Fruit fly (Drosophila melanogaster): Measurements from ENCODE around the gene CG33234.

The CG33234 gene

dm6 chr3L:2647523-2648378, 13.7 kb upstream of the CG33234 start, which contains the start of gene CG1246 (continued):
- TF ChIP-seq CG7928 (GFP tag; optimal IDR thresholded peaks at IDR 0.05) (no peak), fd102C (GFP tag; optimal IDR thresholded peaks at IDR 0.05) (no peak), H15 (GFP tag; IDR thresholded peaks at IDR 0.05) (no peak), sna (GFP tag; IDR thresholded peaks at IDR 0.05; ENCODE audit: partially characterized antibody) (no peak), Asciz (GFP tag; optimal IDR thresholded peaks at IDR 0.05) (no peak), Oli (tag; optimal IDR thresholded peaks at IDR 0.05) (no peak), CG15073 (GFP tag; optimal IDR thresholded peaks at IDR 0.05) (no peak), CG31441 (GFP tag; IDR thresholded peaks at IDR 0.05) (no peak), en (GFP tag; optimal IDR thresholded peaks at IDR 0.05) (no peak), trh (GFP tag; optimal IDR thresholded peaks at IDR 0.05) (no peak), CG17912 (GFP tag; optimal IDR thresholded peaks at IDR 0.05) (no peak), slp2 (GFP tag; optimal IDR thresholded peaks at IDR 0.05) (no peak), Adf1 (GFP tag; IDR thresholded peaks at IDR 0.05) (no peak), ab (GFP tag; optimal IDR thresholded peaks at IDR 0.05) (no peak), CG10959 (GFP tag; IDR thresholded peaks at IDR 0.05) (no peak), pum (GFP tag; optimal IDR thresholded peaks at IDR 0.05) (no peak), pzg (GFP tag; optimal IDR thresholded peaks at IDR 0.05) (no peak), psq (GFP tag; optimal IDR thresholded peaks at IDR 0.05) (no peak), Nf-YB (GFP tag; optimal IDR thresholded peaks at IDR 0.05) (no peak), D19A (tag; optimal IDR thresholded peaks at IDR 0.05) (no peak), Abd-B (GFP tag; optimal IDR thresholded peaks at IDR 0.05) (no peak), fd64A (GFP tag; optimal IDR thresholded peaks at IDR 0.05) (no peak), grau (tag; optimal IDR thresholded peaks at IDR 0.05) (no peak), CG9932 (GFP tag; IDR thresholded peaks at IDR 0.05) (no peak), CG12236 (GFP tag; optimal IDR thresholded peaks at IDR 0.05) (no peak), CG14014 (GFP tag; IDR thresholded peaks at IDR 0.05) (no peak), Dek (tag; optimal IDR thresholded peaks at IDR 0.05) (no peak), CG9437 (GFP tag; optimal IDR thresholded peaks at IDR 0.05) (no peak), slbo (GFP tag; IDR thresholded peaks at IDR 0.05) (no peak), Fer1 (GFP tag; optimal IDR thresholded peaks at IDR 0.05) (peak; percentile 70), Side (GFP tag; optimal IDR thresholded peaks at IDR 0.05) (no peak), jigr1 (GFP tag; IDR thresholded peaks at IDR 0.05) (no peak), CG43689 (GFP tag; IDR thresholded peaks at IDR 0.05) (no peak), CG10267 (tag; optimal IDR thresholded peaks at IDR 0.05) (no peak), cg (GFP tag; optimal IDR thresholded peaks at IDR 0.05) (no peak), CG33213 (GFP tag; optimal IDR thresholded peaks at IDR 0.05) (no peak), CG2712 (tag; optimal IDR thresholded peaks at IDR 0.05) (no peak), chinmo (GFP tag; IDR thresholded peaks at IDR 0.05; ENCODE audit: partially characterized antibody) (peak; percentile 75; the same call in 1 of the 4 replicates), Awh (GFP tag; IDR thresholded peaks at IDR 0.05) (no peak), sima (GFP tag; optimal IDR thresholded peaks at IDR 0.05) (no peak), eve (GFP tag; optimal IDR thresholded peaks at IDR 0.05) (no peak), hb (GFP tag; IDR thresholded peaks at IDR 0.05; ENCODE audit: partially characterized antibody) (no peak), CG30403 (GFP tag; optimal IDR thresholded peaks at IDR 0.05) (no peak), CG17612 (GFP tag; IDR thresholded peaks at IDR 0.05) (no peak), ewg (GFP tag; optimal IDR thresholded peaks at IDR 0.05) (no peak), cad (GFP tag; optimal IDR thresholded peaks at IDR 0.05) (no peak), CG11696 (GFP tag; IDR thresholded peaks at IDR 0.05) (no peak), CG1603 (tag; optimal IDR thresholded peaks at IDR 0.05) (no peak), mirr (GFP tag; optimal IDR thresholded peaks at IDR 0.05) (peak; percentile 94), CG31365 (tag; optimal IDR thresholded peaks at IDR 0.05) (no peak)

Measured in whole organism, embryonic.